Worm (Caenorhabditis elegans): ENCODE data around the gene F26D2.16.

Gene F26D2.16

DNA sequence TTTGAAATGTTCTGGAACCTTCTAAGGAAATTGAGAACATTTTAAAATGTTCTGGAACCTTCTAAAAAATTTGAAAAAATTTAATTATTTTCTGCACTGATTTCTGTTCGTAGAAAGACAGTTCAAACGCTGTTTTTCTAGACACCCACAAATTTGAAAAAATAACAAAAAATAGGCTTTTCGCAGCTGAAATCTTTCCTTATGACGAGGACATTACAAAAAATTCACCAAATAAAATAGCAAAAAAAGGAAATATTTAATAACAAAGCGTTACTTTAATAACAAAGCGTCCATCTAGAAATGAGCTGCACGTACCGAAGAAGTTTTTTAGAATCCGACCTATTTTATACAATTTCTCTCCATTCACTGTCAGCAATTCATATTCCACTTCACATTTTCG is 24.0 kb upstream of the F26D2.16 start, which contains the start of gene srh-141:
srh-141 (plus strand) TSS at position 301 of the 400 bp plus-strand sequence.
- no peak for TF ChIP-seq B0261.1 (tag; optimal IDR thresholded peaks at IDR 0.05)
- no peak for TF ChIP-seq rcor-1 (GFP tag; IDR thresholded peaks at IDR 0.05)
- TF ChIP-seq repo-1 (tag; optimal IDR thresholded peaks at IDR 0.05) = no peak
- TF ChIP-seq gei-17 (GFP tag; optimal IDR thresholded peaks at IDR 0.05) = no peak
- TF ChIP-seq C06A6.2 (GFP tag; conservative IDR thresholded peaks at IDR 0.05) = no peak
- TF ChIP-seq ztf-6 (GFP tag; IDR thresholded peaks at IDR 0.05) = no peak

DNA sequence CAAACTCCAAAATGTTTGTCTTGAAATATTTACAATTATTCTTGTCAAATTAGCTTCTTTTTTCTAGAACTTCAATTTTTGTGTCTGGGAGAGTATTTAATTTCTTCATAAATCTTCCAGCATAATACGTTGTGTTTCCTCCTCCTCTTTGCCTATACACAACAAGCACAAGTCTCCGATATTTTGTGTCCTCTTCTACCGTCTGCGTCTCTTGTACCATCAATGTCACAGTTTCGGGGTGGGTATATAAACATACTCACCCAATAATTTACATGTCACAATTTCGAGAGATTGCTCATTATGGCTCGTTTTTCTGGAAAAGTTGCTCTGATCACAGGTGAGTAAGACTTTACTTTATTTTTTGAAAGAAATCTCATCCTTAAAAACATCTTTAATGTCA is 17.9 kb upstream of the F26D2.16 start, which contains the start of gene F26D2.15:
F26D2.15 (plus strand) TSS at position 301 of the 400 bp plus-strand sequence.
- TF ChIP-seq atf-7 (tag; optimal IDR thresholded peaks at IDR 0.05) (no peak), ztf-6 (GFP tag; IDR thresholded peaks at IDR 0.05) (no peak)

DNA sequence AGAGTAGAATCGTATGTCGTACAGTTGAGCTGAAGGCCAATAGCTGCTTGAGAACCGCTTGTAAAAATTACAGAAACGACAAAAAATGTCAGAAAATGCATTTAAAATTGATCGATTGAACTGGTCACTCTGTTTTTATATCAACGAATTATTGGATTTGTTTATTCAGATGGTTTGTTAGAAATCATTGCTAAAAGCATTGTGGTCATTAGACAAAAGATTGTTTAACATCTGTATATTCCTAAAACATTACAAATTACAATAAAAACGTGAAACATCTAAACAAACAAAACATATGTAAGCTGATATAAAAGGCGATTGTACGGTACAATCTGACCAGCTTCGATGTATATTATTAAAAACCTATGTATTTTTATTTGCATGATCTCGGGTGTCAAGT is 15.8 kb upstream of the F26D2.16 start, which contains the start of the genes F26D2.13 and F26D2.14:
F26D2.13 (minus strand) TSS at position 101 of the 400 bp plus-strand sequence.
F26D2.14 (plus strand) TSS at position 346 of the 400 bp plus-strand sequence.
- TF ChIP-seq chd-7 (tag; optimal IDR thresholded peaks at IDR 0.05) = no peak
- no peak for TF ChIP-seq F10E7.11 (tag; optimal IDR thresholded peaks at IDR 0.05)
- no peak for TF ChIP-seq attf-6 (GFP tag; IDR thresholded peaks at IDR 0.05)
- TF ChIP-seq C06A6.2 (GFP tag; conservative IDR thresholded peaks at IDR 0.05) = no peak
- TF ChIP-seq lin-54 (GFP tag; optimal IDR thresholded peaks at IDR 0.05) = no peak
- TF ChIP-seq F37B4.10 (GFP tag; IDR thresholded peaks at IDR 0.05) = no peak
- no peak for TF ChIP-seq ztf-18 (tag; optimal IDR thresholded peaks at IDR 0.05)
- no peak for TF ChIP-seq ZK185.1 (tag; optimal IDR thresholded peaks at IDR 0.05; ENCODE audit: poor library complexity, severe bottlenecking)
- TF ChIP-seq lag-1 (GFP tag; IDR thresholded peaks at IDR 0.05) = no peak
- no peak for TF ChIP-seq ceh-40 (GFP tag; IDR thresholded peaks at IDR 0.05)
- TF ChIP-seq madf-10 (tag; optimal IDR thresholded peaks at IDR 0.05) = no peak
- no peak for TF ChIP-seq lir-1 (GFP tag; conservative IDR thresholded peaks at IDR 0.05)
- no peak for TF ChIP-seq attf-5 (GFP tag; optimal IDR thresholded peaks at IDR 0.05)

DNA sequence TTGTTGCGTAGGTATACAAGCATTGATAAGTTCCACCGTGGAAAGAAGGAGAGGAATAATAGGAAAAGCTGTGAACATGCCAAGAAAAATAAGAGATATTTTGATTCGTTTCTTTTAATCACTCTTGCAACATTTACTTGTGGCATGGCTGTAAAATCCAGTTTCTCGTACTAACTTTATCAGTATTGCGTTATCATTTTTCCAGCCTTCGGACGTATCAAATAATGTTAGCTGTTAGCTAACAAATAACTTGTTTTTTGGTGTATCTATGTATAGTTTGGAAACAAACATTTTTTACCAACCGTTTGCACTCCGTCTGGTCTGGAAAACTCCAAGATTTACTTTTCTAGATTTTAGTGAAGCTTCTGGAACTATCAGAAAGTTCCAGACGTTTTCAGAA is 13.8 kb upstream of the F26D2.16 start, which contains the start of gene clec-234:
clec-234 (minus strand) TSS at position 101 of the 400 bp plus-strand sequence.
- TF ChIP-seq Y53F4B.3 (GFP tag; IDR thresholded peaks at IDR 0.05) (no peak), bed-1 (GFP tag; IDR thresholded peaks at IDR 0.05) (no peak), bed-2 (GFP tag; IDR thresholded peaks at IDR 0.05) (no peak), cebp-1 (GFP tag; IDR thresholded peaks at IDR 0.05) (no peak), cebp-1 (tag; optimal IDR thresholded peaks at IDR 0.05) (no peak), athp-1 (tag; optimal IDR thresholded peaks at IDR 0.05) (no peak), ztf-22 (GFP tag; optimal IDR thresholded peaks at IDR 0.05) (no peak), lin-54 (GFP tag; optimal IDR thresholded peaks at IDR 0.05) (no peak), ceh-79 (tag; optimal IDR thresholded peaks at IDR 0.05) (no peak), ekl-4 (GFP tag; IDR thresholded peaks at IDR 0.05) (no peak), hmg-1.2 (GFP tag; IDR thresholded peaks at IDR 0.05) (no peak), ets-4 (GFP tag; optimal IDR thresholded peaks at IDR 0.05) (no peak), madf-3 (GFP tag; IDR thresholded peaks at IDR 0.05) (no peak), nhr-120 (GFP tag; IDR thresholded peaks at IDR 0.05) (no peak), sptf-2 (GFP tag; optimal IDR thresholded peaks at IDR 0.05) (no peak), ceh-100 (GFP tag; IDR thresholded peaks at IDR 0.05) (no peak), F37B4.10 (GFP tag; IDR thresholded peaks at IDR 0.05) (no peak), snpc-1.3 (tag; optimal IDR thresholded peaks at IDR 0.05; ENCODE audit: insufficient read depth) (no peak), unc-62 (GFP tag; optimal IDR thresholded peaks at IDR 0.05) (no peak), Y95B8A.8 (GFP tag; IDR thresholded peaks at IDR 0.05) (no peak)

Data from whole organism, young adult.